Fruit fly (Drosophila melanogaster): ENCODE data around the gene Elp1.

The Elp1 gene

DNA sequence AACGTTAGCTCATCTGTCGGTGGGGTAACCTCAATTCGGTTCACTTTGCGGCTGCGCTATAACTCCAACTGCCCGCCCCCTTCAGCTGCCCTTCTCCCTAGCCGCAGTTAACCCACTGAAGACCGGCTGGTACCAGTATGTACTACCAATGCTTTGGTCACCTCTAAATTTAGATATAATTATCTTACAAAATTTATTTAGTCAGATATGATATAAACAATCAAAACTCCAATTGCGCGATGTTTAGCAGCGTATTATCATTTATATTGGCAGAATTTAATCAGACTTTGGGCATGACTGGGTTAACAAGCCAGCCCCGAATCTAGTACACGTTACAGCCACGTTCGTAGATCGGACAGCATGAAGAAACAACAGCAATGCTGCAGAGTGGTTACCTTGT lies 10.9 kb downstream of the Elp1 start (continued):
- TF ChIP-seq CG16815 (GFP tag; optimal IDR thresholded peaks at IDR 0.05) (no peak), Mrtf (GFP tag; IDR thresholded peaks at IDR 0.05) (no peak), CG18619 (GFP tag; optimal IDR thresholded peaks at IDR 0.05) (no peak), NfI (GFP tag; optimal IDR thresholded peaks at IDR 0.05) (peak; percentile 46), CG7928 (GFP tag; optimal IDR thresholded peaks at IDR 0.05) (no peak), CG8089 (GFP tag; optimal IDR thresholded peaks at IDR 0.05) (no peak), E2f1 (GFP tag; IDR thresholded peaks at IDR 0.05) (peak; percentile 23; the same call in 1 of the 2 replicates), tup (GFP tag; optimal IDR thresholded peaks at IDR 0.05) (no peak), CG6254 (GFP tag; optimal IDR thresholded peaks at IDR 0.05) (peak; percentile 8), CG2129 (GFP tag; IDR thresholded peaks at IDR 0.05; ENCODE audit: partially characterized antibody) (no peak), HHEX (GFP tag; optimal IDR thresholded peaks at IDR 0.05) (peak; percentile 38), caup (GFP tag; optimal IDR thresholded peaks at IDR 0.05; ENCODE audit: severe bottlenecking) (peak; percentile 30), cg (GFP tag; optimal IDR thresholded peaks at IDR 0.05) (no peak), Sry-δ (GFP tag; optimal IDR thresholded peaks at IDR 0.05) (no peak), dati (GFP tag; IDR thresholded peaks at IDR 0.05) (no peak), NC2β (GFP tag; optimal IDR thresholded peaks at IDR 0.05) (no peak), knrl (GFP tag; IDR thresholded peaks at IDR 0.05; ENCODE audit: partially characterized antibody) (no peak), CG4404 (GFP tag; IDR thresholded peaks at IDR 0.05) (no peak), chinmo (GFP tag; IDR thresholded peaks at IDR 0.05; ENCODE audit: partially characterized antibody) (no peak), tap (tag; optimal IDR thresholded peaks at IDR 0.05) (peak; percentile 77), CG15269 (tag; optimal IDR thresholded peaks at IDR 0.05) (peak; percentile 83), oc (tag; optimal IDR thresholded peaks at IDR 0.05) (peak; percentile 8), CG43689 (GFP tag; IDR thresholded peaks at IDR 0.05) (no peak), tna (GFP tag; IDR thresholded peaks at IDR 0.05; ENCODE audit: partially characterized antibody) (no peak), B-H2 (GFP tag; optimal IDR thresholded peaks at IDR 0.05) (no peak), Hmr (GFP tag; optimal IDR thresholded peaks at IDR 0.05) (peak; percentile 5), ato (GFP tag; IDR thresholded peaks at IDR 0.05; ENCODE audit: partially characterized antibody) (no peak), Bteb2 (GFP tag; optimal IDR thresholded peaks at IDR 0.05) (no peak), zfh1 (GFP tag; IDR thresholded peaks at IDR 0.05) (0 out of 3 replicates have a peak, but pooled peaks have one; percentile 28), dmrt11E (tag; optimal IDR thresholded peaks at IDR 0.05) (no peak), D19A (tag; optimal IDR thresholded peaks at IDR 0.05) (peak; percentile 23), grn (GFP tag; optimal IDR thresholded peaks at IDR 0.05) (no peak), HLH3B (GFP tag; IDR thresholded peaks at IDR 0.05) (peak; percentile 55), MBD-R2 (GFP tag; IDR thresholded peaks at IDR 0.05) (no peak), CG15011 (GFP tag; optimal IDR thresholded peaks at IDR 0.05) (peak; percentile 7), az2 (GFP tag; optimal IDR thresholded peaks at IDR 0.05) (peak; percentile 27), eyg (GFP tag; optimal IDR thresholded peaks at IDR 0.05) (no peak), CG10543 (GFP tag; optimal IDR thresholded peaks at IDR 0.05) (peak; percentile 30), D19B (GFP tag; optimal IDR thresholded peaks at IDR 0.05) (no peak), Poxn (GFP tag; IDR thresholded peaks at IDR 0.05) (no peak), Atf3 (GFP tag; optimal IDR thresholded peaks at IDR 0.05) (no peak), jigr1 (GFP tag; IDR thresholded peaks at IDR 0.05) (no peak), fu2 (GFP tag; optimal IDR thresholded peaks at IDR 0.05) (no peak), CG1233 (GFP tag; optimal IDR thresholded peaks at IDR 0.05) (peak; percentile 24), CG13624 (GFP tag; optimal IDR thresholded peaks at IDR 0.05) (no peak), Lpt (GFP tag; optimal IDR thresholded peaks at IDR 0.05) (no peak), unc-4 (GFP tag; IDR thresholded peaks at IDR 0.05; ENCODE audit: partially characterized antibody) (no peak), Deaf1 (tag; optimal IDR thresholded peaks at IDR 0.05) (peak; percentile 19), CG8944 (GFP tag; optimal IDR thresholded peaks at IDR 0.05) (no peak), nom (GFP tag; optimal IDR thresholded peaks at IDR 0.05) (no peak), Opbp (GFP tag; IDR thresholded peaks at IDR 0.05; ENCODE audit: partially characterized antibody) (no peak)
